Fruit fly (Drosophila melanogaster) whole organism, prepupa: Measurements from ENCODE around the gene CG43732.

Experiments
- Blimp-1 ChIP-seq: fragments of 200-800 bp; sonication (Bioruptor generic); optimal IDR thresholded peaks from 3 replicates; lab custom pipeline; 2017; ENCODE audit warnings: missing biosample characterization, missing genetic modification characterization, mild to moderate bottlenecking, moderate library complexity, missing genetic modification reagents
- CG11902 ChIP-seq: fragments of 200-800 bp; sonication (Bioruptor generic); optimal IDR thresholded peaks from 3 replicates; lab custom pipeline; 2016; ENCODE audit warnings: missing biosample characterization, missing genetic modification characterization
- CG16779 ChIP-seq: fragments of 200-800 bp; sonication (Bioruptor generic); optimal IDR thresholded peaks from 3 replicates; lab custom pipeline; 2017; ENCODE audit warnings: missing biosample characterization, mild to moderate bottlenecking, missing genetic modification characterization
- CG8632 ChIP-seq: fragments of 200-800 bp; sonication (Bioruptor generic); optimal IDR thresholded peaks from 3 replicates; lab custom pipeline; 2016; ENCODE audit warnings: missing biosample characterization, missing genetic modification characterization
- Eip75B ChIP-seq: fragments of 200-800 bp; sonication (Bioruptor generic); optimal IDR thresholded peaks from 3 replicates; lab custom pipeline; 2016; ENCODE audit warnings: missing biosample characterization, missing genetic modification characterization
- Gug ChIP-seq: fragments of 200-800 bp; sonication (Bioruptor generic); IDR thresholded peaks from 2 replicates; pipeline ENCODE4 v1.3.6; 2022; ENCODE audit warnings: missing biosample characterization, missing genetic modification characterization
- Hr39 ChIP-seq: fragments of 200-800 bp; sonication (Bioruptor generic); optimal IDR thresholded peaks from 2 replicates; lab custom pipeline; 2016; ENCODE audit warnings: missing biosample characterization, missing genetic modification characterization
- Sox102F ChIP-seq: fragments of 200-800 bp; sonication (Bioruptor generic); optimal IDR thresholded peaks from 2 replicates; lab custom pipeline; 2016; ENCODE audit warnings: missing biosample characterization, mild to moderate bottlenecking, missing genetic modification characterization
- esn ChIP-seq: fragments of 200-800 bp; sonication (Bioruptor generic); optimal IDR thresholded peaks from 2 replicates; lab custom pipeline; 2016; ENCODE audit warnings: missing biosample characterization, mild to moderate bottlenecking, missing genetic modification characterization, moderate library complexity
- lz ChIP-seq: fragments of 200-800 bp; sonication (Bioruptor generic); optimal IDR thresholded peaks from 3 replicates; lab custom pipeline; 2016; ENCODE audit warnings: missing biosample characterization, missing genetic modification characterization
- net ChIP-seq: fragments of 200-800 bp; sonication (Bioruptor generic); optimal IDR thresholded peaks from 3 replicates; lab custom pipeline; 2016; ENCODE audit warnings: missing biosample characterization, missing genetic modification characterization
- pdm3 ChIP-seq: fragments of 200-800 bp; sonication (Bioruptor generic); optimal IDR thresholded peaks from 3 replicates; lab custom pipeline; 2016; ENCODE audit warnings: missing biosample characterization, missing genetic modification characterization
- ss ChIP-seq, 2 experiments: fragments of 200-800 bp; sonication (Bioruptor generic); optimal IDR thresholded peaks; 2 replicates in 1 of 2; 3 replicates in 1 of 2; lab custom pipeline; 2017 to 2018; ENCODE audit warnings: mild to moderate bottlenecking in 2 of 2, missing biosample characterization in 2 of 2, missing genetic modification characterization in 2 of 2, moderate library complexity in 1 of 2
- vri ChIP-seq: fragments of 200-800 bp; sonication (Bioruptor generic); optimal IDR thresholded peaks from 3 replicates; lab custom pipeline; 2016; ENCODE audit warnings: missing biosample characterization, mild to moderate bottlenecking, missing genetic modification characterization

DNA sequence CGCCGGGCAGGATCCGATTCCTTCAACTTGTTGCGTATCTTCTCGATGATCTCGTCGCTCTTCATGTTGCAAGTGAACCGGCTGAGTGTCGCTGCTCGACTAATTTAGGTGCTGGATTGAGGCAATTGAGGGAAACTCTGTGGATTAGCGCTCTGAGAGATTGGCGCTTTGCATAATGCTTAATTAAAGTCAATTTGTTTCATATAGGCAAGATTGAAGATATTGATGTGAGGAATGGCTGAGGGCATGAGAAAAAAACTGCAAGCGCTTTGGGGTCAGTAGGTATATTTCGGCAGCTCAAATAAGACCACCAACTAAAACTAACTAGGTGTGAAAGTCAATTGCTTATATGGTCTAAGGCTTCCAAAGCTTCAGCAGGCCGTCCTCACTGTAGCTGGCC, 28.7 kb downstream of the CG43732 start, which contains the start of gene euc:
- no peak for TF ChIP-seq Hr39 (GFP tag; lab: Kevin White, UChicago)
- no peak for TF ChIP-seq CG16779
- TF ChIP-seq CG8632 (GFP tag; lab: Kevin White, UChicago): no peak
- no peak for TF ChIP-seq Blimp-1 (GFP tag; lab: Kevin White, UChicago)
- TF ChIP-seq net (GFP tag; lab: Kevin White, UChicago): no peak
- TF ChIP-seq Gug (GFP tag; lab: Robert Waterston, UW): no peak
- TF ChIP-seq Eip75B: no peak
- no peak for TF ChIP-seq CG11902 (GFP tag; lab: Kevin White, UChicago)
- TF ChIP-seq Sox102F (GFP tag; lab: Kevin White, UChicago): no peak
- no peak for TF ChIP-seq vri
- TF ChIP-seq pdm3 (GFP tag; lab: Kevin White, UChicago): no peak
- TF ChIP-seq ss (GFP tag; optimal IDR thresholded peaks at IDR 0.05; lab: Kevin White, UChicago): no peak
- no peak for TF ChIP-seq esn (GFP tag; lab: Kevin White, UChicago)
- TF ChIP-seq lz (GFP tag; lab: Kevin White, UChicago): no peak
